Fruit fly (Drosophila melanogaster) whole organism, embryonic: ENCODE data around the gene Dpm3.

ENCODE experiments used
- Ada2b ChIP-seq: fragments of 200-800 bp; sonication (Bioruptor generic); IDR thresholded peaks from 2 replicates; pipeline ENCODE4 v1.3.6; 2022; ENCODE audit warnings: missing biosample characterization, missing genetic modification characterization
- Adf1 ChIP-seq: fragments of 200-800 bp; sonication (Bioruptor generic); IDR thresholded peaks from 2 replicates; pipeline ENCODE4 v1.3.6; 2022; ENCODE audit warnings: missing biosample characterization, missing genetic modification characterization
- Awh ChIP-seq: fragments of 200-800 bp; sonication (Bioruptor generic); IDR thresholded peaks from 2 replicates; pipeline ENCODE4, ENCODE4 v1.3.6; 2022; ENCODE audit warnings: missing biosample characterization, missing genetic modification characterization
- BEAF-32 ChIP-seq: fragments of 200-800 bp; sonication (Bioruptor generic); optimal IDR thresholded peaks from 3 replicates; lab custom pipeline; 2017; ENCODE audit warnings: missing biosample characterization, missing genetic modification characterization, mild to moderate bottlenecking, moderate library complexity, missing genetic modification reagents
- BtbVII ChIP-seq: fragments of 200-800 bp; sonication (Bioruptor generic); optimal IDR thresholded peaks from 3 replicates; lab custom pipeline; 2017; ENCODE audit warnings: missing biosample characterization, mild to moderate bottlenecking, missing genetic modification characterization
- Bteb2 ChIP-seq: fragments of 200-800 bp; sonication (Bioruptor generic); optimal IDR thresholded peaks from 2 replicates; lab custom pipeline; 2016; ENCODE audit warnings: missing biosample characterization, missing genetic modification characterization
- CG10147 ChIP-seq: fragments of 200-800 bp; sonication (Bioruptor generic); optimal IDR thresholded peaks from 2 replicates; lab custom pipeline; 2019; ENCODE audit warnings: missing biosample characterization, mild to moderate bottlenecking, missing genetic modification characterization, moderate library complexity
- CG10543 ChIP-seq: fragments of 200-800 bp; sonication (Bioruptor generic); optimal IDR thresholded peaks from 3 replicates; lab custom pipeline; 2017; ENCODE audit warnings: missing biosample characterization, mild to moderate bottlenecking, missing genetic modification characterization, moderate library complexity
- CG12071 ChIP-seq: fragments of 200-800 bp; sonication (Bioruptor generic); optimal IDR thresholded peaks from 3 replicates; lab custom pipeline; 2018; ENCODE audit warnings: missing biosample characterization, mild to moderate bottlenecking, missing genetic modification characterization
- CG13123 ChIP-seq: fragments of 200-800 bp; sonication (Bioruptor generic); optimal IDR thresholded peaks from 2 replicates; lab custom pipeline; 2016; ENCODE audit warnings: missing biosample characterization, missing genetic modification characterization
- CG13624 ChIP-seq: fragments of 200-800 bp; sonication (Bioruptor generic); optimal IDR thresholded peaks from 2 replicates; lab custom pipeline; 2016; ENCODE audit warnings: missing biosample characterization, missing genetic modification characterization
- CG17385 ChIP-seq: fragments of 200-800 bp; sonication (Bioruptor generic); optimal IDR thresholded peaks from 3 replicates; lab custom pipeline; 2018; ENCODE audit warnings: missing biosample characterization, mild to moderate bottlenecking, missing genetic modification characterization
- CG1832 ChIP-seq: fragments of 200-800 bp; sonication (Bioruptor generic); optimal IDR thresholded peaks from 2 replicates; lab custom pipeline; 2017; ENCODE audit warnings: missing biosample characterization, mild to moderate bottlenecking, missing genetic modification characterization, inconsistent platforms
- CG2120 ChIP-seq: fragments of 200-800 bp; sonication (Bioruptor generic); optimal IDR thresholded peaks from 3 replicates; lab custom pipeline; 2016; ENCODE audit warnings: missing biosample characterization, missing genetic modification characterization
- CG30403 ChIP-seq: fragments of 200-800 bp; sonication (Bioruptor generic); optimal IDR thresholded peaks from 3 replicates; lab custom pipeline; 2016; ENCODE audit warnings: missing biosample characterization, missing genetic modification characterization
- CG3281 ChIP-seq: fragments of 200-800 bp; sonication (Bioruptor generic); optimal IDR thresholded peaks from 3 replicates; lab custom pipeline; 2017; ENCODE audit warnings: missing biosample characterization, mild to moderate bottlenecking, missing genetic modification characterization
- CG34376 ChIP-seq: fragments of 200-800 bp; sonication (Bioruptor generic); optimal IDR thresholded peaks from 2 replicates; lab custom pipeline; 2018; ENCODE audit warnings: missing biosample characterization, mild to moderate bottlenecking, missing genetic modification characterization
- CG3995 ChIP-seq: fragments of 200-800 bp; sonication (Bioruptor generic); optimal IDR thresholded peaks from 3 replicates; lab custom pipeline; 2016; ENCODE audit warnings: missing biosample characterization, missing genetic modification characterization
- CG6272 ChIP-seq: fragments of 200-800 bp; sonication (Bioruptor generic); IDR thresholded peaks from 2 replicates; pipeline ENCODE4 v1.3.6; 2022; ENCODE audit warnings: missing biosample characterization, missing genetic modification characterization
- CG6683 ChIP-seq: fragments of 200-800 bp; sonication (Bioruptor generic); optimal IDR thresholded peaks from 2 replicates; lab custom pipeline; 2017; ENCODE audit warnings: missing biosample characterization, mild to moderate bottlenecking, missing genetic modification characterization, missing genetic modification reagents
- CG6813 ChIP-seq: fragments of 200-800 bp; sonication (Bioruptor generic); optimal IDR thresholded peaks from 2 replicates; lab custom pipeline; 2017; ENCODE audit warnings: missing biosample characterization, missing genetic modification characterization, mild to moderate bottlenecking, moderate library complexity, missing genetic modification reagents
- CG6854 ChIP-seq: fragments of 200-800 bp; sonication (Bioruptor generic); optimal IDR thresholded peaks from 3 replicates; lab custom pipeline; 2017; ENCODE audit warnings: missing biosample characterization, mild to moderate bottlenecking, missing genetic modification characterization
- CG7987 ChIP-seq: fragments of 200-800 bp; sonication (Bioruptor generic); optimal IDR thresholded peaks from 2 replicates; lab custom pipeline; 2018; ENCODE audit warnings: missing biosample characterization, mild to moderate bottlenecking, missing genetic modification characterization, moderate library complexity
- CG8089 ChIP-seq: fragments of 200-800 bp; sonication (Bioruptor generic); optimal IDR thresholded peaks from 3 replicates; lab custom pipeline; 2016; ENCODE audit warnings: missing biosample characterization, missing genetic modification characterization
- CG9932 ChIP-seq: fragments of 200-800 bp; sonication (Bioruptor generic); IDR thresholded peaks from 2 replicates; pipeline ENCODE4 v1.3.6; 2022; ENCODE audit warnings: missing biosample characterization, missing genetic modification characterization
- CoRest ChIP-seq: fragments of 200-800 bp; sonication (Bioruptor generic); optimal IDR thresholded peaks from 3 replicates; lab custom pipeline; 2018; ENCODE audit warnings: missing biosample characterization, mild to moderate bottlenecking, missing genetic modification characterization, moderate library complexity
- Dll ChIP-seq: fragments of 200-800 bp; sonication (Bioruptor generic); IDR thresholded peaks from 4 replicates; pipeline ENCODE4 v1.3.6; 2022; ENCODE audit warnings: missing biosample characterization, missing genetic modification characterization; ENCODE audit not compliant: partially characterized antibody
- Fer1 ChIP-seq: fragments of 200-800 bp; sonication (Bioruptor generic); optimal IDR thresholded peaks from 2 replicates; lab custom pipeline; 2017; ENCODE audit warnings: missing biosample characterization, mild to moderate bottlenecking, missing genetic modification characterization
- Fer3 ChIP-seq: fragments of 200-800 bp; sonication (Bioruptor generic); optimal IDR thresholded peaks from 2 replicates; lab custom pipeline; 2018; ENCODE audit warnings: missing biosample characterization, mild to moderate bottlenecking, missing genetic modification characterization, moderate library complexity
- HLH54F ChIP-seq: fragments of 200-800 bp; sonication (Bioruptor generic); optimal IDR thresholded peaks from 3 replicates; lab custom pipeline; 2016; ENCODE audit warnings: missing biosample characterization, missing genetic modification characterization
- Hr39 ChIP-seq: fragments of >200 bp; optimal IDR thresholded peaks from 2 replicates; lab custom pipeline; 2017
- MBD-R2 ChIP-seq: fragments of 200-800 bp; sonication (Bioruptor generic); IDR thresholded peaks from 2 replicates; pipeline ENCODE4 v1.3.6; 2022; ENCODE audit warnings: missing biosample characterization, missing genetic modification characterization
- Max ChIP-seq: fragments of 200-800 bp; sonication (Bioruptor generic); optimal IDR thresholded peaks from 2 replicates; lab custom pipeline; 2016; ENCODE audit warnings: missing biosample characterization, mild to moderate bottlenecking, missing genetic modification characterization
- NC2β ChIP-seq: fragments of 200-800 bp; sonication (Bioruptor generic); optimal IDR thresholded peaks from 2 replicates; lab custom pipeline; 2016; ENCODE audit warnings: missing biosample characterization, missing genetic modification characterization
- Sox100B ChIP-seq: fragments of 200-800 bp; sonication (Bioruptor generic); optimal IDR thresholded peaks from 3 replicates; lab custom pipeline; 2018; ENCODE audit warnings: missing biosample characterization, mild to moderate bottlenecking, missing genetic modification characterization
- Xbp1 ChIP-seq: fragments of 200-800 bp; sonication (Bioruptor generic); optimal IDR thresholded peaks from 3 replicates; lab custom pipeline; 2016; ENCODE audit warnings: missing biosample characterization, mild to moderate bottlenecking, missing genetic modification characterization
- bowl ChIP-seq: fragments of 200-800 bp; sonication (Bioruptor generic); IDR thresholded peaks from 2 replicates; pipeline ENCODE4 v1.3.6; 2022; ENCODE audit warnings: missing biosample characterization, missing genetic modification characterization
- corto ChIP-seq: fragments of 200-800 bp; sonication (Bioruptor generic); optimal IDR thresholded peaks from 2 replicates; lab custom pipeline; 2016; ENCODE audit warnings: missing biosample characterization, mild to moderate bottlenecking, missing genetic modification characterization, moderate library complexity
- crp ChIP-seq, 2 experiments: fragments of 200-800 bp; sonication (Bioruptor generic); optimal IDR thresholded peaks; 2 replicates in 1 of 2; 3 replicates in 1 of 2; lab custom pipeline; 2017; ENCODE audit warnings: missing biosample characterization in 2 of 2, missing genetic modification characterization in 2 of 2, mild to moderate bottlenecking in 1 of 2, moderate library complexity in 1 of 2
- eyg ChIP-seq: fragments of 200-800 bp; sonication (Bioruptor generic); optimal IDR thresholded peaks from 3 replicates; lab custom pipeline; 2016; ENCODE audit warnings: missing biosample characterization, missing genetic modification characterization
- ftz-f1 ChIP-seq: fragments of 200-800 bp; sonication (Bioruptor generic); optimal IDR thresholded peaks from 2 replicates; lab custom pipeline; 2016; ENCODE audit warnings: missing biosample characterization, missing genetic modification characterization
- gcm2 ChIP-seq: fragments of 200-800 bp; sonication (Bioruptor generic); optimal IDR thresholded peaks from 2 replicates; lab custom pipeline; 2016; ENCODE audit warnings: missing biosample characterization, missing genetic modification characterization
- gsb ChIP-seq: fragments of 200-800 bp; sonication (Bioruptor generic); IDR thresholded peaks from 2 replicates; pipeline ENCODE4 v1.3.6; 2022; ENCODE audit warnings: missing biosample characterization, missing genetic modification characterization
- hbn ChIP-seq: fragments of 200-800 bp; sonication (Bioruptor generic); IDR thresholded peaks from 2 replicates; pipeline ENCODE4 v1.3.6; 2022; ENCODE audit warnings: missing biosample characterization, missing genetic modification characterization; ENCODE audit not compliant: partially characterized antibody
- klu ChIP-seq: fragments of 200-800 bp; sonication (Bioruptor generic); IDR thresholded peaks from 2 replicates; pipeline ENCODE4 v1.3.6; 2022; ENCODE audit warnings: missing biosample characterization, missing genetic modification characterization
- lilli ChIP-seq: fragments of 200-800 bp; sonication (Bioruptor generic); optimal IDR thresholded peaks from 3 replicates; lab custom pipeline; 2016; ENCODE audit warnings: missing biosample characterization, missing genetic modification characterization
- mam ChIP-seq: fragments of 200-800 bp; sonication (Bioruptor generic); optimal IDR thresholded peaks from 3 replicates; lab custom pipeline; 2016; ENCODE audit warnings: missing biosample characterization, missing genetic modification characterization
- pita ChIP-seq: fragments of 200-800 bp; sonication (Bioruptor generic); optimal IDR thresholded peaks from 2 replicates; lab custom pipeline; 2017; ENCODE audit warnings: missing biosample characterization, mild to moderate bottlenecking, missing genetic modification characterization
- rib ChIP-seq: fragments of 200-800 bp; sonication (Bioruptor generic); IDR thresholded peaks from 2 replicates; pipeline ENCODE4 v1.3.6; 2022; ENCODE audit warnings: missing biosample characterization, missing genetic modification characterization
- sisA ChIP-seq: fragments of 200-800 bp; sonication (Bioruptor generic); IDR thresholded peaks from 2 replicates; pipeline ENCODE4 v1.3.6; 2022; ENCODE audit warnings: missing biosample characterization, missing genetic modification characterization
- trh ChIP-seq: fragments of 200-800 bp; sonication (Bioruptor generic); optimal IDR thresholded peaks from 2 replicates; lab custom pipeline; 2016; ENCODE audit warnings: missing biosample characterization, missing genetic modification characterization

The Dpm3 gene

dm6 chr3R:13382656-13383142, 20.2 kb downstream of the Dpm3 start (continued):
- TF ChIP-seq CG7987 (GFP tag; lab: Kevin White, UChicago) (peak; percentile 1), MBD-R2 (peak; percentile 30; the same call in 1 of the 2 replicates), sisA (GFP tag; lab: Robert Waterston, UW) (no peak), CG10543 (GFP tag; lab: Kevin White, UChicago) (peak; percentile 24), Sox100B (GFP tag; lab: Kevin White, UChicago) (no peak), CG6813 (GFP tag; lab: Kevin White, UChicago) (no peak), Hr39 (lab: Kevin White, UChicago) (no peak), CG10147 (GFP tag; lab: Kevin White, UChicago) (no peak), CG1832 (GFP tag; lab: Kevin White, UChicago) (peak; percentile 47), Max (GFP tag; lab: Kevin White, UChicago) (peak; percentile 3), BtbVII (peak; percentile 54), ftz-f1 (GFP tag; lab: Kevin White, UChicago) (peak; percentile 69), pita (no peak), CG3995 (GFP tag; lab: Kevin White, UChicago) (no peak), CG30403 (GFP tag; lab: Kevin White, UChicago) (peak; percentile 16), rib (GFP tag; lab: Robert Waterston, UW) (peak; percentile 69; the same call in 1 of the 2 replicates), gsb (GFP tag; lab: Robert Waterston, UW) (no peak), Dll (GFP tag; lab: Robert Waterston, UW) (0 out of 4 replicates have a peak, but pooled peaks have one; percentile 24), CG6683 (GFP tag; lab: Kevin White, UChicago) (no peak), Fer3 (peak; percentile 5), gcm2 (GFP tag; lab: Kevin White, UChicago) (no peak), CG8089 (GFP tag; lab: Kevin White, UChicago) (no peak), hbn (GFP tag; lab: Robert Waterston, UW) (0 out of 2 replicates have a peak, but pooled peaks have one; percentile 34), HLH54F (GFP tag; lab: Kevin White, UChicago) (no peak), Fer1 (GFP tag; lab: Kevin White, UChicago) (peak; percentile 29), CG17385 (GFP tag; lab: Kevin White, UChicago) (peak; percentile 35), CG12071 (GFP tag; lab: Kevin White, UChicago) (no peak), eyg (GFP tag; lab: Kevin White, UChicago) (peak; percentile 51), Adf1 (GFP tag; lab: Robert Waterston, UW) (peak; percentile 34), corto (GFP tag; lab: Kevin White, UChicago) (no peak), CG34376 (GFP tag; lab: Kevin White, UChicago) (peak; percentile 31), mam (GFP tag; lab: Kevin White, UChicago) (peak; percentile 46), Awh (GFP tag; lab: Robert Waterston, UW) (no peak), CG3281 (GFP tag; lab: Kevin White, UChicago) (peak; percentile 32), klu (GFP tag; lab: Robert Waterston, UW) (no peak), lilli (GFP tag; lab: Kevin White, UChicago) (peak; percentile 27), CG6854 (peak; percentile 7), crp (GFP tag; optimal IDR thresholded peaks at IDR 0.05; lab: Kevin White, UChicago) (peak; percentile 7 to 70), BEAF-32 (GFP tag; lab: Kevin White, UChicago) (no peak), CG13123 (GFP tag; lab: Kevin White, UChicago) (no peak), bowl (GFP tag; lab: Robert Waterston, UW) (peak; percentile 42; the same call in 1 of the 2 replicates), CG13624 (peak; percentile 26), Bteb2 (peak; percentile 7), CG2120 (GFP tag; lab: Kevin White, UChicago) (peak; percentile 59), Xbp1 (GFP tag; lab: Kevin White, UChicago) (no peak), CG9932 (peak; percentile 39; the same call in 1 of the 2 replicates), Ada2b (GFP tag; lab: Robert Waterston, UW) (peak; percentile 28; the same call in 1 of the 2 replicates), trh (GFP tag; lab: Kevin White, UChicago) (no peak), CoRest (tag; lab: Kevin White, UChicago) (peak; percentile 27), CG6272 (no peak), NC2β (GFP tag; lab: Kevin White, UChicago) (no peak)
